Worm (Caenorhabditis elegans) whole organism, late embryonic: Measurements from ENCODE around the gene T04C9.1.
A peak's percentile ranks its signal among the peaks of the same experiment; 100 is the strongest.

ENCODE experiments used
- C38D4.7 ChIP-seq: fragments of 200-800 bp; sonication (Bioruptor generic); optimal IDR thresholded peaks from 2 replicates; lab custom pipeline; 2018; ENCODE audit warnings: mild to moderate bottlenecking, missing genetic modification characterization, moderate library complexity, missing compliant biosample characterization
- F13H6.1 ChIP-seq: sonication (generic microtip); optimal IDR thresholded peaks from 2 replicates; lab custom pipeline; 2016; ENCODE audit warnings: missing genetic modification characterization, missing compliant biosample characterization
- K02D7.2 ChIP-seq: sonication (generic microtip); optimal IDR thresholded peaks from 2 replicates; lab custom pipeline; 2017; ENCODE audit warnings: mild to moderate bottlenecking, missing genetic modification characterization, missing compliant biosample characterization
- K09A11.1 ChIP-seq: sonication (generic microtip); optimal IDR thresholded peaks from 2 replicates; lab custom pipeline; 2017; ENCODE audit warnings: antibody characterized with exemption, mild to moderate bottlenecking, missing genetic modification characterization, missing compliant biosample characterization; ENCODE audit not compliant: insufficient read depth
- Y22D7AL.16 ChIP-seq: sonication (generic microtip); optimal IDR thresholded peaks from 2 replicates; lab custom pipeline; 2016; ENCODE audit warnings: missing genetic modification characterization, missing compliant biosample characterization
- ahr-1 ChIP-seq: sonication (generic microtip); optimal IDR thresholded peaks from 2 replicates; lab custom pipeline; 2016; ENCODE audit warnings: missing genetic modification characterization, missing compliant biosample characterization
- ama-1 ChIP-seq: fragments of 150-350 bp; optimal IDR thresholded peaks from 2 replicates; lab custom pipeline; 2014
- ceh-14 ChIP-seq: sonication (generic microtip); optimal IDR thresholded peaks from 2 replicates; lab custom pipeline; 2016; ENCODE audit warnings: missing genotype, missing genetic modification characterization, missing compliant biosample characterization
- ceh-19 ChIP-seq: fragments of 200-800 bp; sonication (Bioruptor generic); optimal IDR thresholded peaks from 2 replicates; lab custom pipeline; 2018; ENCODE audit warnings: mild to moderate bottlenecking, missing genetic modification characterization, missing compliant biosample characterization
- ceh-2 ChIP-seq: sonication (generic microtip); optimal IDR thresholded peaks from 2 replicates; lab custom pipeline; 2016; ENCODE audit warnings: missing genotype, missing genetic modification characterization, missing compliant biosample characterization
- ceh-24 ChIP-seq: sonication (generic microtip); optimal IDR thresholded peaks from 2 replicates; lab custom pipeline; 2016; ENCODE audit warnings: mild to moderate bottlenecking, missing genetic modification characterization, missing compliant biosample characterization
- ceh-31 ChIP-seq: sonication (generic microtip); optimal IDR thresholded peaks from 2 replicates; lab custom pipeline; 2016; ENCODE audit warnings: missing genetic modification characterization, missing compliant biosample characterization
- ceh-45 ChIP-seq: fragments of 200-800 bp; sonication (Bioruptor generic); IDR thresholded peaks from 2 replicates; pipeline ENCODE4 v1.3.6; 2022; ENCODE audit warnings: missing genetic modification reagents, missing genetic modification characterization, missing compliant biosample characterization
- ceh-48 ChIP-seq: sonication (generic microtip); optimal IDR thresholded peaks from 2 replicates; lab custom pipeline; 2016; ENCODE audit warnings: missing genetic modification characterization, inconsistent platforms, missing compliant biosample characterization
- ceh-9 ChIP-seq: sonication (generic microtip); optimal IDR thresholded peaks from 2 replicates; lab custom pipeline; 2016; ENCODE audit warnings: mild to moderate bottlenecking, missing genetic modification characterization, inconsistent platforms, missing compliant biosample characterization
- dve-1 ChIP-seq: sonication (generic microtip); optimal IDR thresholded peaks from 2 replicates; lab custom pipeline; 2017; ENCODE audit warnings: antibody characterized with exemption, mild to moderate bottlenecking, missing genetic modification characterization, missing compliant biosample characterization
- elt-2 ChIP-seq: sonication (generic microtip); optimal IDR thresholded peaks from 2 replicates; lab custom pipeline; 2016; ENCODE audit warnings: missing genetic modification reagents, missing genetic modification characterization, missing compliant biosample characterization
- elt-4 ChIP-seq: sonication (generic microtip); optimal IDR thresholded peaks from 2 replicates; lab custom pipeline; 2016; ENCODE audit warnings: missing genetic modification characterization, missing compliant biosample characterization
- ets-4 ChIP-seq: sonication (generic microtip); optimal IDR thresholded peaks from 2 replicates; lab custom pipeline; 2016; ENCODE audit warnings: missing genetic modification characterization, missing compliant biosample characterization
- fkh-10 ChIP-seq: fragments of 150-350 bp; optimal IDR thresholded peaks from 2 replicates; lab custom pipeline; 2014; ENCODE audit warnings: missing biosample characterization, missing genetic modification reagents, missing genetic modification characterization
- hlh-13 ChIP-seq: fragments of 200-800 bp; sonication (Bioruptor generic); optimal IDR thresholded peaks from 2 replicates; lab custom pipeline; 2018; ENCODE audit warnings: mild to moderate bottlenecking, missing genetic modification characterization, missing compliant biosample characterization
- hlh-30 ChIP-seq: sonication (generic microtip); optimal IDR thresholded peaks from 2 replicates; lab custom pipeline; 2017; ENCODE audit warnings: antibody characterized with exemption, missing genetic modification characterization, missing compliant biosample characterization; ENCODE audit not compliant: insufficient read depth
- lin-11 ChIP-seq: fragments of 200-800 bp; sonication (Bioruptor generic); optimal IDR thresholded peaks from 2 replicates; lab custom pipeline; 2018; ENCODE audit warnings: mild to moderate bottlenecking, missing genetic modification characterization, missing compliant biosample characterization
- mec-3 ChIP-seq: sonication (generic microtip); optimal IDR thresholded peaks from 2 replicates; lab custom pipeline; 2016; ENCODE audit warnings: borderline replicate concordance, missing genetic modification characterization, missing compliant biosample characterization
- nfya-1 ChIP-seq: sonication (generic microtip); optimal IDR thresholded peaks from 2 replicates; lab custom pipeline; 2017; ENCODE audit warnings: missing genetic modification characterization, mild to moderate bottlenecking, missing compliant biosample characterization, antibody characterized with exemption, moderate library complexity
- nhr-232 ChIP-seq: sonication (generic microtip); optimal IDR thresholded peaks from 2 replicates; lab custom pipeline; 2016; ENCODE audit warnings: missing genetic modification characterization, missing compliant biosample characterization
- pat-9 ChIP-seq: fragments of 200-800 bp; sonication (Bioruptor generic); optimal IDR thresholded peaks from 2 replicates; lab custom pipeline; 2018; ENCODE audit warnings: mild to moderate bottlenecking, missing genetic modification characterization, moderate library complexity, missing compliant biosample characterization
- pha-4 ChIP-seq: fragments of 150-350 bp; optimal IDR thresholded peaks from 2 replicates; lab custom pipeline; 2018; ENCODE audit warnings: missing biosample characterization, missing genetic modification reagents, missing genetic modification characterization
- pqm-1 ChIP-seq: sonication (generic microtip); optimal IDR thresholded peaks from 2 replicates; lab custom pipeline; 2016; ENCODE audit warnings: missing genetic modification characterization, missing compliant biosample characterization
- pros-1 ChIP-seq: fragments of 150-350 bp; optimal IDR thresholded peaks from 2 replicates; lab custom pipeline; 2014; ENCODE audit warnings: missing biosample characterization, missing genetic modification reagents, missing genetic modification characterization
- sdc-2 ChIP-seq: sonication (generic microtip); optimal IDR thresholded peaks from 2 replicates; lab custom pipeline; 2016; ENCODE audit warnings: missing genotype, missing genetic modification characterization, missing compliant biosample characterization
- sox-4 ChIP-seq: sonication (generic microtip); optimal IDR thresholded peaks from 2 replicates; lab custom pipeline; 2017; ENCODE audit warnings: mild to moderate bottlenecking, missing genetic modification characterization, inconsistent platforms, missing compliant biosample characterization
- syd-9 ChIP-seq: sonication (generic microtip); optimal IDR thresholded peaks from 2 replicates; lab custom pipeline; 2016; ENCODE audit warnings: mild to moderate bottlenecking, missing genetic modification characterization, moderate library complexity, missing compliant biosample characterization
- tbx-2 ChIP-seq: sonication (generic microtip); optimal IDR thresholded peaks from 2 replicates; lab custom pipeline; 2016; ENCODE audit warnings: missing genetic modification characterization, missing compliant biosample characterization
- unc-42 ChIP-seq: sonication (generic microtip); optimal IDR thresholded peaks from 2 replicates; lab custom pipeline; 2016; ENCODE audit warnings: missing genotype, missing genetic modification characterization, missing compliant biosample characterization
- unc-55 ChIP-seq: sonication (generic microtip); optimal IDR thresholded peaks from 2 replicates; lab custom pipeline; 2017; ENCODE audit warnings: missing biosample characterization, missing genetic modification reagents, missing genetic modification characterization
- zip-5 ChIP-seq: sonication (generic microtip); optimal IDR thresholded peaks from 2 replicates; lab custom pipeline; 2016; ENCODE audit warnings: missing genetic modification characterization, missing compliant biosample characterization
- ztf-16 ChIP-seq: sonication (generic microtip); optimal IDR thresholded peaks from 2 replicates; lab custom pipeline; 2017; ENCODE audit warnings: missing genetic modification characterization, missing compliant biosample characterization

T04C9.1 gene

DNA sequence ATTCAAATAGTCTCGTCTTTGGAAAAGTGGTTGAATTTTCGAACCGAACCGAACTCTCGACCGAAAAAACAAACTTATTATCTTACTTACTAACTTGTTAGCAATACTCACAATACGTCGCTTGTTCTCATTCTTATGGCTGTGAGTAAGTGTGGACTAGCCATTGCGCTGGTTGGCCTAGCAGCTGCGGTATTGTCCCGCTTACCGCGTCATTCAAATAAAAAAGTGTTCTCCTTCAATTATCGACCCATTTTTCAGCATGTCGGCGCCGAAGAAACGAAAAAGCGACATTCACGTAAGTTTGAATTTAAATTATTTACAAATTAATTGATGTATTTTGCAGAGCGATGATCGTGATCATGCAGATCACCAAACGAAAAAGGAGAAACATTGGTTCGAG, 34.0 kb upstream of the T04C9.1 start:
- TF ChIP-seq Y22D7AL.16 (tag; lab: Kevin White, UChicago) (no peak), hlh-13 (GFP tag; lab: Kevin White, UChicago) (no peak), ets-4 (peak; percentile 79), ceh-31 (tag; lab: Kevin White, UChicago) (peak; percentile 14)

DNA sequence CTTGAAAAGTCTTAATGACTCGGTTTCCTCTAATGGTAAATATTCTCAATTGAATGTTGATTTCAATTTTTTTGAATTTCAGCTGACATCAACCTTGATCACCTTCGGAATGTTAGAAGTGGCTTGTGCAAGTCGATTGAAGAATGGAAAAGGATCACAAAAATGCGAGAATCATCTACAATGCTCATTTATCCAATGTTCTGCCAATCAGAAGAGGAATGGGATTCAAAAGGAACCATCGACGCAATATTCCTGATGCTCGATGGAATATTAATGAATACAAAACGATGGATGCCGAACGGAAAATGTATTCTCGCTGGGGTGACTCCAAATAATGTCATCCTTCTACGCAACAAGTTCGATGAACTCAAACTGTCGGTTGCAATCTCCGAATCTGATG, 31.5 kb upstream of the T04C9.1 start:
- no peak for TF ChIP-seq ceh-14 (tag; lab: Kevin White, UChicago)
- no peak for TF ChIP-seq ama-1 (lab: Kevin White, UChicago)
- TF ChIP-seq fkh-10 (GFP tag; lab: Kevin White, UChicago) = no peak
- no peak for TF ChIP-seq K09A11.1
- no peak for TF ChIP-seq nhr-232 (tag; lab: Kevin White, UChicago)
- TF ChIP-seq ceh-24 (tag; lab: Kevin White, UChicago) = no peak
- no peak for TF ChIP-seq zip-5
- TF ChIP-seq elt-4 (tag; lab: Kevin White, UChicago) = no peak
- TF ChIP-seq syd-9 = no peak
- no peak for TF ChIP-seq pros-1
- TF ChIP-seq ceh-2 (tag; lab: Kevin White, UChicago) = no peak
- no peak for TF ChIP-seq ztf-16 (tag; lab: Kevin White, UChicago)
- TF ChIP-seq dve-1 (tag; lab: Kevin White, UChicago) = no peak
- TF ChIP-seq ceh-19 (GFP tag; lab: Kevin White, UChicago) = no peak
- TF ChIP-seq pqm-1 = no peak

DNA sequence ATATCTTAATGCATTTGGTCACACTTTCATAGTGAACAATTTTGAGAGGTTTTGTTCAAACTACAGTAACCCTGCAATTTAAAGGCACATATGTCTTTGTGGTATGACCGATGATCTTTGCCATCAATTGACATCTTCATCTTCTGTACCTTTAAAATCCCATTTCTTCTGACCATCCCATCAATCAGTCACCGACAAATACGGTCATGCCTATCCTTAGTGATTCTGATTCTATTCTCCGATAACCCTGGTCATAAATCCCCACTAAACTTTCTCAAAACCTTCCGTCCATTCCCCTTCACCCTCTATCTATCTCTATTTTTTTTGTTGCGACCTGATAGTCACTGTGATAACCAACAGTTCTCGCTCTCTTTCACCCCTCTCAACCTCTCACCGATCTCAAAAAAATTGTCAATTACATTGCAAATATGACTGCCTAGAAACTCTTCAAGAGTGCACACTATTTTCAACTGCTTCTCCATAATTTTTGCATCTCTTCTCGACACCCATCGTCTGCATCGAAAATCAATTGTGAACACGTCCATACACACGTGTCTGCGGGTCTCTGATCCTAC, 28.9 kb upstream of the T04C9.1 start:
- TF ChIP-seq pha-4 (tag; lab: Kevin White, UChicago) (no peak), C38D4.7 (GFP tag; lab: Kevin White, UChicago) (no peak), ceh-9 (tag; lab: Kevin White, UChicago) (no peak), K09A11.1 (no peak), tbx-2 (no peak), ceh-31 (tag; lab: Kevin White, UChicago) (no peak), sox-4 (tag; lab: Kevin White, UChicago) (no peak), elt-4 (tag; lab: Kevin White, UChicago) (no peak)

DNA sequence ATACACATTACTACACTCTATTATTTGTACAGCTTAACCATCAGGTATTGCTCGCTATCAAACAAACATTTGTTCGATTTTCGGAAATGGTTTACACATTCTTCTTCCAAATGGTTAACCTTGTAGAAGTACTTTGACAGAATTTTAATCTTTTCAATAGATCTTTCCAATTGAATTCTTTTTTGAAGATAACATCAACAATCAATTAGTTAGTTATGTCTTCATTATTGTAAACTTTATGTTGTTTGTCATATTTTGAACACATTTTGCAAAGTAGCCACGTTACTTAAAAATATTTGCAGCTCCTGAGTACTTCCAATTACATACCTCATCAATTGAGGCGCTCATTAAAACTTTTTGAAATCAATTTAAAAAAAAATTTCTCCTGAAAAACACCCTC, 27.6 kb upstream of the T04C9.1 start:
- TF ChIP-seq ceh-19 (GFP tag; lab: Kevin White, UChicago) = no peak
- TF ChIP-seq F13H6.1 = no peak
- no peak for TF ChIP-seq hlh-30 (tag; lab: Kevin White, UChicago)
- no peak for TF ChIP-seq ceh-9 (tag; lab: Kevin White, UChicago)
- no peak for TF ChIP-seq ztf-16 (tag; lab: Kevin White, UChicago)
- TF ChIP-seq unc-55 (GFP tag; lab: Kevin White, UChicago) = no peak
- TF ChIP-seq C38D4.7 (GFP tag; lab: Kevin White, UChicago) = no peak
- TF ChIP-seq, all 69 proteins: peak for 0

DNA sequence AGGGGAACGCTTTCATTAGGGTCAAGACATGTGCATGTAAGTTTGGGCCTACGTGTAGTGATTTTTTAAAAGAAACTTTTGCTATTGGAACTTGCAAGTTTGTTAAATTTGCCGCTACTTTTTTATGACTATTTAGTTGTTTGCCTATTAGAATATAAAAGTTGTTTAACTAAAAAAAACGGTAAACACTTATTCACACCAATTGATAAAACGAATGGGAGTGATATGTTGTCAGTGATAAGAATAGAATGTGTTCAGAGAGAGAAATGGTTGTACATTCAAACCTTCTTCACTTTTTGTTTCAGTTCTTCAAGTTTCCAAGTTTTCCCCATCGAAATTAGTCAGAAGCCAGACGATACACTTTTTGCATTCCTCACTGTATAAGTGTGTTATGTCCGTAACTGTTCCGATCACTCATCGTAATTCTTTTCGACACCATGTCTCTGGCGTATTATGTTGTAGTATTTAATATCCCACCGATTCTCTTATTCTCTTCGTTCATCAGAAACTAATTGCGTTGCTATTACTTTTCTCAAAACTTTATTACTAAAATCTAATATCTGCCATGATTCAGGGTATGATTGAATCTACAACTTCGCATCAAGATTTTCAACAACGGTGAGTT, 27.1 kb upstream of the T04C9.1 start, which contains the start of gene dct-6:
dct-6 (plus strand) TSS at position 575 of the 625 bp plus-strand sequence.
- peak; percentile 12 for TF ChIP-seq elt-2 (tag; lab: Kevin White, UChicago)
- no peak for TF ChIP-seq lin-11 (tag; lab: Kevin White, UChicago)

DNA sequence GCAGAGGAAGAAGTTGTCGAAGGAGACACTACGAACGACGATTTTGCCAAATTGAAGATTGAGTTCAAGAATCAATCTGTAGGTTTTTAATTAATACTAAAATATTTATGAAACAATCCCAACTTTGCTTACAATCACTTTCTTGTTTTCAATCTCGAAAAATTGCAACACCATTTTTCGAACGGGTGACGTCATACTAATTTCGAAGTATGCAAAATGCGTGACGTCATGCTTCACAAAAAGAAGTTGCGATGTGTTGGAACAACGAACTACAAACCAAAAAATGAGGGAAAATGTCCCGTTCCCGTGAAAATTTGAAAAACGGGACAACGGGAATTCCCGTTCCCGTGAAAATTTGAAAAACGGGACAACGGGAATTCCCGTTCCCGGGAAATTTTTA, 25.4 kb upstream of the T04C9.1 start:
- no peak for TF ChIP-seq ztf-16 (tag; lab: Kevin White, UChicago)
- no peak for TF ChIP-seq ceh-31 (tag; lab: Kevin White, UChicago)
- TF ChIP-seq ceh-48 (tag; lab: Kevin White, UChicago) = no peak
- TF ChIP-seq tbx-2 = no peak
- no peak for TF ChIP-seq ahr-1 (tag; lab: Kevin White, UChicago)
- no peak for TF ChIP-seq pat-9
- no peak for TF ChIP-seq ceh-45 (GFP tag; lab: Robert Waterston, UW)
- TF ChIP-seq ceh-19 (GFP tag; lab: Kevin White, UChicago) = no peak
- no peak for TF ChIP-seq K02D7.2 (tag; lab: Kevin White, UChicago)
- TF ChIP-seq unc-42 (tag; lab: Kevin White, UChicago) = no peak
- TF ChIP-seq dve-1 (tag; lab: Kevin White, UChicago) = no peak
- no peak for TF ChIP-seq mec-3
- no peak for TF ChIP-seq nfya-1
- no peak for TF ChIP-seq ceh-2 (tag; lab: Kevin White, UChicago)
- no peak for TF ChIP-seq syd-9
- TF ChIP-seq sdc-2 (tag; lab: Kevin White, UChicago) = no peak
